Worm (Caenorhabditis elegans) whole organism, young adult: Measurements from ENCODE around the gene sul-1.

Experiments used
- F49E8.2 ChIP-seq: sonication (generic microtip); optimal IDR thresholded peaks from 3 replicates; lab custom pipeline; 2017; ENCODE audit warnings: missing genetic modification characterization, mild to moderate bottlenecking, missing compliant biosample characterization, antibody characterized with exemption, moderate library complexity; ENCODE audit not compliant: insufficient read depth
- Y53F4B.3 ChIP-seq: fragments of 200-800 bp; sonication (Bioruptor generic); IDR thresholded peaks from 2 replicates; pipeline ENCODE4 v1.3.6; 2022; ENCODE audit warnings: missing genetic modification reagents, missing genetic modification characterization, missing compliant biosample characterization
- dpl-1 ChIP-seq: fragments of 150-350 bp; optimal IDR thresholded peaks from 2 replicates; lab custom pipeline; 2014; ENCODE audit warnings: missing biosample characterization, missing genetic modification reagents, missing genetic modification characterization
- egl-44 ChIP-seq: fragments of 200-800 bp; sonication (Bioruptor generic); IDR thresholded peaks from 2 replicates; pipeline ENCODE4 v1.3.6; 2022; ENCODE audit warnings: missing genetic modification reagents, missing genetic modification characterization, missing compliant biosample characterization
- hlh-12 ChIP-seq: sonication (generic microtip); optimal IDR thresholded peaks from 2 replicates; lab custom pipeline; 2016; ENCODE audit warnings: missing genetic modification characterization, missing compliant biosample characterization
- hlh-26 ChIP-seq: fragments of 200-800 bp; sonication (Bioruptor generic); conservative IDR thresholded peaks from 2 replicates; pipeline ENCODE4 v1.3.6; 2022; ENCODE audit warnings: missing genetic modification reagents, missing genetic modification characterization, missing compliant biosample characterization
- hsf-1 ChIP-seq: fragments of 200-800 bp; sonication (Bioruptor generic); IDR thresholded peaks from 2 replicates; pipeline ENCODE4 v1.3.6; 2022; ENCODE audit warnings: missing genetic modification reagents, missing genetic modification characterization, missing compliant biosample characterization
- lin-40 ChIP-seq: sonication (generic microtip); optimal IDR thresholded peaks from 2 replicates; lab custom pipeline; 2016; ENCODE audit warnings: missing genetic modification characterization, mild to moderate bottlenecking, missing compliant biosample characterization, missing genotype, missing genetic modification reagents
- madf-6 ChIP-seq: fragments of 200-800 bp; sonication (Bioruptor generic); IDR thresholded peaks from 2 replicates; pipeline ENCODE4 v1.3.6; 2022; ENCODE audit warnings: missing genetic modification reagents, missing genetic modification characterization, missing compliant biosample characterization
- nhr-27 ChIP-seq: fragments of 200-800 bp; sonication (Bioruptor generic); optimal IDR thresholded peaks from 2 replicates; lab custom pipeline; 2018; ENCODE audit warnings: mild to moderate bottlenecking, missing genetic modification characterization, moderate library complexity, missing compliant biosample characterization
- repo-1 ChIP-seq: sonication (generic microtip); optimal IDR thresholded peaks from 2 replicates; lab custom pipeline; 2017; ENCODE audit warnings: mild to moderate bottlenecking, missing genetic modification characterization, missing compliant biosample characterization

DNA sequence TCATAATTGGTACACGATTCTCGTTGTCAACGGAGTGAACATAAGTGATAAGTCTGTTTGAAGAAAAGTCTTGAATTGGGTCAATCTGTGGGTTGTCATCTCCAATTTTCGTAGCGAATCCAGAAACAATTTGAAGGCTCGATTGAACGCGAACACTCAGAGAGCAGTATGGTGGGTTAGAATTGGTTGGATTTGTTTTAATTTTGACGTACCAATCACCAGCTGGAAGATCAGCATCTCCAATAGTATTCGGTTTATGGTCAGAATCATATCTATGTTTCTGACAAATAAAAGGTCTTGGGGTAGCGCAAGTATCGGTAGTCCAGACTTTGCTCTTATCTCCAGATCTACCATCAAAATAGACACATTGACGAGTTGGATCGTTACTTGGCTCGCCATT is 40.1 kb downstream of the sul-1 start:
- no peak for TF ChIP-seq nhr-27 (tag; lab: Kevin White, UChicago)
- TF ChIP-seq hlh-26: no peak
- no peak for TF ChIP-seq dpl-1 (GFP tag; lab: Kevin White, UChicago)
- TF ChIP-seq F49E8.2 (tag; lab: Kevin White, UChicago): no peak
- TF ChIP-seq madf-6: no peak
- TF ChIP-seq repo-1 (tag; lab: Kevin White, UChicago): no peak
- TF ChIP-seq hsf-1 (GFP tag; lab: Robert Waterston, UW): no peak
- TF ChIP-seq hlh-12 (tag; lab: Kevin White, UChicago): no peak
- TF ChIP-seq egl-44 (GFP tag; lab: Robert Waterston, UW): no peak
- no peak for TF ChIP-seq lin-40 (tag; lab: Kevin White, UChicago)
- no peak for TF ChIP-seq Y53F4B.3 (GFP tag; lab: Robert Waterston, UW)
